Worm (Caenorhabditis elegans): ENCODE data around the gene F52D10.4.

DNA sequence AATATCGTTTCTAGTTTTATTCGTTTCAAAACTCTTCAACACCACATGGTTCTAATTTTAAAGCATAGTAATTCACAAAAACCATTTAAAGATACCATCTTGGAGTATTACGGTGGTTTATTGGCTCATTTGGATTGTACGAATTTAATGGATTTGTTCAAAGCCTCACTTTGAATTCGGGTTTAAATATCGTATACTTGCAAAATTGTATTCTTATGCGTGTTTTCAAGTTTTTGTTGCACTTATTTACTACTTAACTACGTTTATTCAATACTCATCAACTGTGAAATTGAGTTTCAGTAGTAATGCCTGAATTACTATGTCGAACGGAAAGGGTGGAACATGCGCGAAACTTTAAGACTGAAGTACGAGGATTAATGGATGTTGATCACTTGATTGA, 31.9 kb upstream of the F52D10.4 start, which contains the start of gene abts-2:
- no peak for TF ChIP-seq B0336.3 (GFP tag; IDR thresholded peaks at IDR 0.05)
- TF ChIP-seq ama-1 (optimal IDR thresholded peaks at IDR 0.05) = no peak
- no peak for TF ChIP-seq ama-1 (GFP tag; optimal IDR thresholded peaks at IDR 0.05)
- no peak for TF ChIP-seq aptf-2 (GFP tag; conservative IDR thresholded peaks at IDR 0.05)
- no peak for TF ChIP-seq madf-10 (tag; optimal IDR thresholded peaks at IDR 0.05)
- no peak for TF ChIP-seq let-526 (GFP tag; IDR thresholded peaks at IDR 0.05)
- TF ChIP-seq snpc-4 (GFP tag; optimal IDR thresholded peaks at IDR 0.05) = no peak
- no peak for TF ChIP-seq snpc-4 (tag; optimal IDR thresholded peaks at IDR 0.05)
- no peak for TF ChIP-seq egrh-3 (GFP tag; IDR thresholded peaks at IDR 0.05)
- no peak for TF ChIP-seq attf-3 (GFP tag; conservative IDR thresholded peaks at IDR 0.05)
- TF ChIP-seq somi-1 (GFP tag; optimal IDR thresholded peaks at IDR 0.05) = no peak
- TF ChIP-seq F23B12.7 (tag; optimal IDR thresholded peaks at IDR 0.05; ENCODE audit: insufficient read depth) = no peak

Measured in whole organism, young adult.